Worm (Caenorhabditis elegans): ENCODE measurements around the gene nhr-119.

- no peak for TF ChIP-seq hlh-30 (tag; optimal IDR thresholded peaks at IDR 0.05; ENCODE audit: insufficient read depth)
- no peak for TF ChIP-seq elt-2 (tag; optimal IDR thresholded peaks at IDR 0.05)
- no peak for TF ChIP-seq K02D7.2 (tag; optimal IDR thresholded peaks at IDR 0.05)
Observed at ce11 chrII:2783380-2783779, 17.0 kb downstream of the nhr-119 start.

Data from whole organism, late embryonic.